Worm (Caenorhabditis elegans) whole organism, L2 larva: ENCODE results near the gene Y69E1A.4.

Experiments
- C34F6.9 ChIP-seq: fragments of 150-350 bp; optimal IDR thresholded peaks from 2 replicates; lab custom pipeline; 2014; ENCODE audit warnings: missing biosample characterization, missing genetic modification characterization
- R02D3.7 ChIP-seq: fragments of 150-350 bp; optimal IDR thresholded peaks from 2 replicates; lab custom pipeline; 2014; ENCODE audit warnings: missing biosample characterization, missing genetic modification characterization
- ama-1 ChIP-seq: fragments of 150-350 bp; optimal IDR thresholded peaks from 2 replicates; lab custom pipeline; 2018; ENCODE audit warnings: inconsistent platforms
- blmp-1 ChIP-seq: sonication (generic microtip); optimal IDR thresholded peaks from 2 replicates; lab custom pipeline; 2017; ENCODE audit warnings: missing genetic modification characterization, mild to moderate bottlenecking, missing compliant biosample characterization, antibody characterized with exemption, moderate library complexity; ENCODE audit not compliant: insufficient read depth
- elt-1 ChIP-seq: fragments of 150-350 bp; optimal IDR thresholded peaks from 2 replicates; lab custom pipeline; 2014; ENCODE audit warnings: missing biosample characterization, missing genetic modification characterization
- elt-3 ChIP-seq: sonication (generic microtip); optimal IDR thresholded peaks from 2 replicates; lab custom pipeline; 2017; ENCODE audit warnings: missing biosample characterization, missing genetic modification characterization
- lin-11 ChIP-seq: fragments of 150-350 bp; sonication (generic microtip); optimal IDR thresholded peaks from 2 replicates; lab custom pipeline; 2014; ENCODE audit warnings: missing biosample characterization, missing genetic modification characterization, inconsistent platforms, mixed read lengths
- lsy-2 ChIP-seq, 2 experiments: fragments of 150-350 bp in 1 of 2; sonication (generic microtip) in 1 of 2; optimal IDR thresholded peaks; 2 replicates each; lab custom pipeline; 2014 to 2017; ENCODE audit warnings: missing biosample characterization in 2 of 2, missing genetic modification characterization in 2 of 2
- mab-5 ChIP-seq: fragments of 150-350 bp; optimal IDR thresholded peaks from 2 replicates; lab custom pipeline; 2014; ENCODE audit warnings: missing biosample characterization, missing genetic modification characterization
- mdl-1 ChIP-seq, 2 experiments: fragments of 150-350 bp in 1 of 2; sonication (generic microtip) in 1 of 2; optimal IDR thresholded peaks; 2 replicates each; lab custom pipeline; 2017; ENCODE audit warnings: missing biosample characterization in 2 of 2, missing genetic modification characterization in 2 of 2
- nhr-23 ChIP-seq: fragments of 150-350 bp; optimal IDR thresholded peaks from 2 replicates; lab custom pipeline; 2014; ENCODE audit warnings: missing biosample characterization, missing genetic modification reagents, missing genetic modification characterization
- nhr-6 ChIP-seq: fragments of 150-350 bp; optimal IDR thresholded peaks from 2 replicates; lab custom pipeline; 2014; ENCODE audit warnings: missing biosample characterization, missing genetic modification characterization
- snpc-4 ChIP-seq: fragments of 150-350 bp; optimal IDR thresholded peaks from 2 replicates; lab custom pipeline; 2014; ENCODE audit warnings: missing biosample characterization, missing genetic modification characterization
- unc-62 ChIP-seq: fragments of 150-350 bp; optimal IDR thresholded peaks from 2 replicates; lab custom pipeline; 2014; ENCODE audit warnings: missing biosample characterization, missing genetic modification reagents, missing genetic modification characterization

DNA sequence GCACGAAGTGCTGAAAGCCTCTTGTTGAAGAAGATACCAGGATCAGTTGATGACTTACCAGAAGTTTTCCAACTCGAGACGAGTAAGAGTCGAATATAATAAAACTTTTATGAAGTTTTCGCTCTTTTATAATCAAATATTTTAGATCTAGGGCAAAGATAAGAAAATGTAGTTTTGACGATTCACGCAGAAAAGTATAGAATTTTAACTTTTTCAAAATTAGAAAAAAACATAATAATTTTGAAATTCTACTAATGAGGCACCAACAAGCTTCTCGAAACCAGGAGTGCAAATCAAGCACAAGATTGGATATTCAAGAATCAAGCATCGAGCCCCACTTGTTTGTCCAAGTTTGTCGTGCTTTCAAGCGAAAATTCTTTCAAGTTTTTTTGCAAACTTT lies 6.3 kb upstream of the Y69E1A.4 start, which contains the start of gene Y69E1A.1:
- TF ChIP-seq lsy-2 (tag; optimal IDR thresholded peaks at IDR 0.05; lab: Kevin White, UChicago), result no peak
- TF ChIP-seq elt-1 (tag; lab: Kevin White, UChicago), result no peak
- TF ChIP-seq ama-1 (lab: Kevin White, UChicago), result no peak
- TF ChIP-seq elt-3 (tag; lab: Kevin White, UChicago), result no peak
- TF ChIP-seq unc-62 (GFP tag; lab: Kevin White, UChicago), result no peak
- TF ChIP-seq blmp-1 (tag; lab: Kevin White, UChicago), result no peak
- no peak for TF ChIP-seq mab-5
- TF ChIP-seq R02D3.7 (tag; lab: Kevin White, UChicago), result no peak
- TF ChIP-seq snpc-4 (tag; lab: Kevin White, UChicago), result no peak
- TF ChIP-seq nhr-23 (tag; lab: Kevin White, UChicago), result no peak
- TF ChIP-seq C34F6.9 (tag; lab: Kevin White, UChicago), result no peak
- no peak for TF ChIP-seq nhr-6 (tag; lab: Kevin White, UChicago)
- no peak for TF ChIP-seq mdl-1 (tag; optimal IDR thresholded peaks at IDR 0.05; lab: Kevin White, UChicago)
- TF ChIP-seq lin-11 (tag; lab: Kevin White, UChicago), result no peak
